Fruit fly (Drosophila melanogaster): ENCODE results near the gene Cht7.

The Cht7 gene

dm6 chr3L:3081146-3081872 lies 25.4 kb downstream of the Cht7 start (continued):
- TF ChIP-seq Dek (tag; optimal IDR thresholded peaks at IDR 0.05) (peak; percentile 98), Ada2b (GFP tag; IDR thresholded peaks at IDR 0.05) (peak; percentile 99), CG2120 (GFP tag; optimal IDR thresholded peaks at IDR 0.05) (peak; percentile 99), ab (GFP tag; optimal IDR thresholded peaks at IDR 0.05) (peak; percentile 86), MBD-R2 (GFP tag; IDR thresholded peaks at IDR 0.05) (peak; percentile 99), Abd-B (GFP tag; optimal IDR thresholded peaks at IDR 0.05) (peak; percentile 96), Lim3 (GFP tag; IDR thresholded peaks at IDR 0.05) (peak; percentile 90), Dip2 (GFP tag; IDR thresholded peaks at IDR 0.05) (peak; percentile 72), CG14050 (GFP tag; IDR thresholded peaks at IDR 0.05) (peak; percentile 98), caup (GFP tag; optimal IDR thresholded peaks at IDR 0.05; ENCODE audit: severe bottlenecking) (peak; percentile 98), CG7839 (tag; optimal IDR thresholded peaks at IDR 0.05) (peak; percentile 98), z (GFP tag; IDR thresholded peaks at IDR 0.05) (peak; percentile 78), CG10654 (GFP tag; optimal IDR thresholded peaks at IDR 0.05) (peak; percentile 97), CG11695 (GFP tag; IDR thresholded peaks at IDR 0.05) (peak; percentile 99), CG9932 (GFP tag; IDR thresholded peaks at IDR 0.05) (peak; percentile 99), CTCF (GFP tag; optimal IDR thresholded peaks at IDR 0.05) (peak; percentile 76), CG13287 (GFP tag; IDR thresholded peaks at IDR 0.05; ENCODE audit: partially characterized antibody) (peak; percentile 85), CG2889 (GFP tag; IDR thresholded peaks at IDR 0.05) (peak; percentile 98), C15 (GFP tag; IDR thresholded peaks at IDR 0.05) (peak; percentile 96), CG10959 (GFP tag; IDR thresholded peaks at IDR 0.05) (peak; percentile 97), grn (GFP tag; optimal IDR thresholded peaks at IDR 0.05) (peak; percentile 90), dm (GFP tag; optimal IDR thresholded peaks at IDR 0.05) (peak; percentile 90), pita (GFP tag; optimal IDR thresholded peaks at IDR 0.05) (no peak), crol (GFP tag; IDR thresholded peaks at IDR 0.05) (peak; percentile 79), croc (GFP tag; conservative IDR thresholded peaks at IDR 0.05) (peak; percentile 96), Awh (GFP tag; IDR thresholded peaks at IDR 0.05) (peak; percentile 99), CG2199 (GFP tag; IDR thresholded peaks at IDR 0.05) (peak; percentile 98), H2.0 (GFP tag; IDR thresholded peaks at IDR 0.05) (peak; percentile 98), CG15601 (tag; optimal IDR thresholded peaks at IDR 0.05) (peak; percentile 97), ems (GFP tag; optimal IDR thresholded peaks at IDR 0.05) (peak; percentile 98), yki (optimal IDR thresholded peaks at IDR 0.05) (no peak), CoRest (tag; optimal IDR thresholded peaks at IDR 0.05) (peak; percentile 98), row (GFP tag; IDR thresholded peaks at IDR 0.05) (peak; percentile 100), CG10209 (GFP tag; optimal IDR thresholded peaks at IDR 0.05) (peak; percentile 98), pfk (GFP tag; optimal IDR thresholded peaks at IDR 0.05) (peak; percentile 68), Hmx (GFP tag; optimal IDR thresholded peaks at IDR 0.05) (peak; percentile 94), fd96Cb (tag; optimal IDR thresholded peaks at IDR 0.05) (peak; percentile 98), CG4360 (GFP tag; IDR thresholded peaks at IDR 0.05) (peak; percentile 83), fd64A (GFP tag; optimal IDR thresholded peaks at IDR 0.05) (peak; percentile 97), ssp (GFP tag; IDR thresholded peaks at IDR 0.05) (peak; percentile 92), oc (tag; optimal IDR thresholded peaks at IDR 0.05) (peak; percentile 99), vnd (GFP tag; IDR thresholded peaks at IDR 0.05; ENCODE audit: partially characterized antibody) (peak; percentile 83), schlank (tag; optimal IDR thresholded peaks at IDR 0.05) (peak; percentile 98), CG1024 (GFP tag; IDR thresholded peaks at IDR 0.05) (peak; percentile 95), CG14667 (GFP tag; IDR thresholded peaks at IDR 0.05) (peak; percentile 97), slp2 (GFP tag; optimal IDR thresholded peaks at IDR 0.05) (peak; percentile 94), zen (tag; optimal IDR thresholded peaks at IDR 0.05) (peak; percentile 94), aop (GFP tag; IDR thresholded peaks at IDR 0.05) (peak; percentile 87), CG18599 (GFP tag; optimal IDR thresholded peaks at IDR 0.05) (peak; percentile 100), fd102C (GFP tag; optimal IDR thresholded peaks at IDR 0.05) (peak; percentile 66), Nf-YC (tag; optimal IDR thresholded peaks at IDR 0.05) (peak; percentile 89)

Data from whole organism, embryonic.